Fruit fly (Drosophila melanogaster): Measurements from ENCODE around the gene yps.

Gene yps

DNA sequence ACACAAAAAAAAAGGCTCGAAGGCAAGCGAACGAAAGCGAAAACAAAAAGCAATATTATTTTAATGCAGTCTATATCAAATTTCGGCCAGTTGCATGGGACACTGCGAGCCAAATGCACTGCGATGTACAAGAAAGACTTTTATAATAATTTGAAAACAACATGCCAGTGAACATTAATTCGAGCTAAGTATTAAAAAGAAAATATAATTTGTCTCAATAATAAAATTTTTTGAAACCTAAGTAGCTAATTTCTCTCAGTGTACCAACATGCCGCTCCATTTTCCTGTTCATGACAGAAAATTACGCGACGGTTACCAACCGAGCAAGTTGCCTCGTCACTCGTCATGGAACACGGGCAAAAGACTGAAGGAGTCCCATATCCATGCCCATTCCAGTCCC is 47.6 kb downstream of the yps start:
- peak in 1 of 2 experiments; percentile 71 for TF ChIP-seq foxo (GFP tag; optimal IDR thresholded peaks at IDR 0.05)
- peak; percentile 36 for TF ChIP-seq Hnf4 (GFP tag; optimal IDR thresholded peaks at IDR 0.05)
- TF ChIP-seq CrebA (GFP tag; optimal IDR thresholded peaks at IDR 0.05; ENCODE audit: borderline replicate concordance): no peak
- TF ChIP-seq brk (GFP tag; optimal IDR thresholded peaks at IDR 0.05): peak; percentile 27
- no peak for TF ChIP-seq Abd-B (GFP tag; optimal IDR thresholded peaks at IDR 0.05)
- peak; percentile 56 for TF ChIP-seq Rel (GFP tag; optimal IDR thresholded peaks at IDR 0.05)
- TF ChIP-seq Rel (tag; optimal IDR thresholded peaks at IDR 0.05): no peak
- peak; percentile 50 for TF ChIP-seq br (GFP tag; optimal IDR thresholded peaks at IDR 0.05)
- no peak for TF ChIP-seq Jra (GFP tag; optimal IDR thresholded peaks at IDR 0.05)
- no peak for TF ChIP-seq Vsx2 (GFP tag; optimal IDR thresholded peaks at IDR 0.05; ENCODE audit: partially characterized antibody)
- TF ChIP-seq pan (optimal IDR thresholded peaks at IDR 0.05): no peak
- TF ChIP-seq GATAd (GFP tag; optimal IDR thresholded peaks at IDR 0.05): no peak
- TF ChIP-seq Sp1 (GFP tag; optimal IDR thresholded peaks at IDR 0.05): peak; percentile 62
- peak; percentile 66 for TF ChIP-seq psq (GFP tag; optimal IDR thresholded peaks at IDR 0.05)
- no peak for TF ChIP-seq dsf (GFP tag; optimal IDR thresholded peaks at IDR 0.05; ENCODE audit: borderline replicate concordance)
- TF ChIP-seq Dfd (GFP tag; optimal IDR thresholded peaks at IDR 0.05): no peak
- TF ChIP-seq dl (GFP tag; optimal IDR thresholded peaks at IDR 0.05; ENCODE audit: insufficient read depth in 1 of 2, partially characterized antibody in 2 of 2): no peak
- TF ChIP-seq woc (GFP tag; optimal IDR thresholded peaks at IDR 0.05): peak; percentile 51
- TF ChIP-seq tai (GFP tag; optimal IDR thresholded peaks at IDR 0.05): no peak
- TF ChIP-seq sv (GFP tag; optimal IDR thresholded peaks at IDR 0.05): peak; percentile 29
- TF ChIP-seq rgr (GFP tag; optimal IDR thresholded peaks at IDR 0.05): peak; percentile 73
- no peak for TF ChIP-seq sage (GFP tag; optimal IDR thresholded peaks at IDR 0.05)
- no peak for TF ChIP-seq CG32264 (GFP tag; optimal IDR thresholded peaks at IDR 0.05)
- no peak for TF ChIP-seq Dif (GFP tag; optimal IDR thresholded peaks at IDR 0.05; ENCODE audit: partially characterized antibody)
- TF ChIP-seq CG9705 (GFP tag; optimal IDR thresholded peaks at IDR 0.05): no peak
- peak; percentile 74 for TF ChIP-seq fru (GFP tag; optimal IDR thresholded peaks at IDR 0.05)
- no peak for TF ChIP-seq N (GFP tag; optimal IDR thresholded peaks at IDR 0.05)
- TF ChIP-seq HLH106 (tag; optimal IDR thresholded peaks at IDR 0.05): peak; percentile 66
- no peak for TF ChIP-seq Hr78 (GFP tag; optimal IDR thresholded peaks at IDR 0.05)
- no peak for TF ChIP-seq usp (GFP tag; optimal IDR thresholded peaks at IDR 0.05)
- no peak for TF ChIP-seq Mio (GFP tag; optimal IDR thresholded peaks at IDR 0.05)
- TF ChIP-seq OdsH (GFP tag; optimal IDR thresholded peaks at IDR 0.05): peak; percentile 62
- TF ChIP-seq Myc (optimal IDR thresholded peaks at IDR 0.05): no peak
- TF ChIP-seq lola (GFP tag; optimal IDR thresholded peaks at IDR 0.05): no peak
- TF ChIP-seq h (GFP tag; optimal IDR thresholded peaks at IDR 0.05): peak; percentile 80
- TF ChIP-seq ey (GFP tag; optimal IDR thresholded peaks at IDR 0.05): peak; percentile 71
- TF ChIP-seq Hr83 (GFP tag; optimal IDR thresholded peaks at IDR 0.05; ENCODE audit: poor library complexity, severe bottlenecking): no peak
- peak; percentile 27 for TF ChIP-seq dmrt93B (GFP tag; optimal IDR thresholded peaks at IDR 0.05)
- TF ChIP-seq jim (GFP tag; optimal IDR thresholded peaks at IDR 0.05): no peak

DNA sequence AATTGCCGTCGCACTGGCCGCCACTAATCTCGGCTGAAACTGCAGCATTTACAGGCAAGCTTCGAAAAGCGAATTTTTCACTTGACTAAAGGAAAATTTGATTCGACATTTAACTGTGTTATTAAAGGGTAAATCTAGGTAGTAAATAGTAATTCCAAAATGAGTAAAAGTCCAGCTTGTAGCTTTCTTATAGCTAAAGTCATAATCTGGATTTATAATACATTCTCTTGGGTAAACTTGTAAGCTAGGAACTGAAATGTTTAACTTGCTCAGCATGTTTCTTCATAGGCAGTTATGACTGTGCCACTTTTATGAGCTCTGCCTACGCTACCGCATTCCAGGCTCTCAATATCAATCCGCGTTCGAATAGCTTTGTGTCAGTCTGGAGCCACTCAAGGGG is 48.6 kb downstream of the yps start:
- TF ChIP-seq Jra (GFP tag; optimal IDR thresholded peaks at IDR 0.05) (no peak), sv (GFP tag; optimal IDR thresholded peaks at IDR 0.05) (no peak), pan (optimal IDR thresholded peaks at IDR 0.05) (no peak), Dif (GFP tag; optimal IDR thresholded peaks at IDR 0.05; ENCODE audit: partially characterized antibody) (no peak)

DNA sequence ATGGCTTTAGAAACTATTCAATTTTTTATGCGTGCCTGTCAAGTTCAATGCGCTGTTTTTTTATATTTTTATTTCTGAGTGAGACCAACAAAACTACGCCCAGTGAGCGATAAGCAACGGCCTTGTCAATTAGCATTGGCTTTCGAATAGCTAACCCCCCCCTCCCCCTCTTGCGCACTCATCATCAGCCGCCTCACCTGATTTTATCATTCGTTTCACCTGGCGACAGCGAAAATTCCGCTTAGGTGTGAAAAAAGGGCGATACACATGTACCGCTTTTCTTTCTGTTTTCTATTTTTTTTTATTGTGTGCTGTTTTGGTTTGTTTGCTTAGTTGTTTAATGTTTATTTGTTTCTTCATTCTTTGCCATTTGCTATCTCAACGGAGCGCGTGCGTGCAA is 50.0 kb downstream of the yps start:
- no peak for TF ChIP-seq CG9705 (GFP tag; optimal IDR thresholded peaks at IDR 0.05)
- no peak for TF ChIP-seq tai (GFP tag; optimal IDR thresholded peaks at IDR 0.05)
